Worm (Caenorhabditis elegans) whole organism, L2 larva: ENCODE measurements around the gene cyp-13B2.
A peak's percentile ranks its signal among the peaks of the same experiment; 100 is the strongest.

ENCODE experiments used
- fos-1 ChIP-seq: fragments of 150-350 bp; optimal IDR thresholded peaks from 2 replicates; lab custom pipeline; 2014; ENCODE audit warnings: missing biosample characterization, missing genetic modification characterization
- lin-39 ChIP-seq: fragments of 150-350 bp; optimal IDR thresholded peaks from 2 replicates; lab custom pipeline; 2014; ENCODE audit warnings: missing biosample characterization, missing genetic modification reagents, missing genetic modification characterization
- mab-5 ChIP-seq: fragments of 150-350 bp; optimal IDR thresholded peaks from 2 replicates; lab custom pipeline; 2014; ENCODE audit warnings: missing biosample characterization, missing genetic modification characterization
- mdl-1 ChIP-seq, 2 experiments: fragments of 150-350 bp in 1 of 2; sonication (generic microtip) in 1 of 2; optimal IDR thresholded peaks; 2 replicates each; lab custom pipeline; 2017; ENCODE audit warnings: missing biosample characterization in 2 of 2, missing genetic modification characterization in 2 of 2

ce11 chrX:14207942-14208341 lies 17.4 kb upstream of the cyp-13B2 start, which contains the start of gene ceh-37:
- no peak for TF ChIP-seq mdl-1 (tag; optimal IDR thresholded peaks at IDR 0.05; lab: Kevin White, UChicago)
- no peak for TF ChIP-seq lin-39
- TF ChIP-seq mab-5 (tag; lab: Kevin White, UChicago) = no peak
- peak; percentile 60 for TF ChIP-seq fos-1 (tag; lab: Kevin White, UChicago)
